Worm (Caenorhabditis elegans): ENCODE measurements around the gene arrd-12.

DNA sequence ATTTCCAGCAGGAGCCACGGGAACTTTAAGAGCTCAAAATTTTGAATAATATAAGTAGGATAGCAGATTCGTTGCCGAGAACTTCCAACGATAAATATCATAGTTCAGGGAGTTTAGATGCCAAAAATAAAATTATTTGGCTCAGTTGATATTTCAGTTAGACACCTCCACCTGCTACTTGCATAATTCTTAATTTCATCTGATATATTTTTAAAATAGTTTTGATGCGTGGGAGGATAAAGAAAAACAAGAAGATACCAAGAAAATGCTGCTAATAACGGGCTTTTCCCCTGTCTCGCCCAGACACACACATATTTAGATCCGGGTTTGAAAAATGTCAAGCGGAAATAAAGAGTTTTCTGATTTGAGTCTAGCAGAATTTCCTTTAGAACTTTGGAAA is 44.8 kb upstream of the arrd-12 start, which contains the start of gene sre-46:
- TF ChIP-seq syd-9 (tag; optimal IDR thresholded peaks at IDR 0.05), result no peak
- TF ChIP-seq ceh-31 (tag; optimal IDR thresholded peaks at IDR 0.05), result no peak
- no peak for TF ChIP-seq K09A11.1 (tag; optimal IDR thresholded peaks at IDR 0.05; ENCODE audit: insufficient read depth)
- no peak for TF ChIP-seq nfya-1 (tag; optimal IDR thresholded peaks at IDR 0.05)

Measured in whole organism, late embryonic.